Fruit fly (Drosophila melanogaster): Measurements from ENCODE around the gene CG34253.

Gene CG34253

DNA sequence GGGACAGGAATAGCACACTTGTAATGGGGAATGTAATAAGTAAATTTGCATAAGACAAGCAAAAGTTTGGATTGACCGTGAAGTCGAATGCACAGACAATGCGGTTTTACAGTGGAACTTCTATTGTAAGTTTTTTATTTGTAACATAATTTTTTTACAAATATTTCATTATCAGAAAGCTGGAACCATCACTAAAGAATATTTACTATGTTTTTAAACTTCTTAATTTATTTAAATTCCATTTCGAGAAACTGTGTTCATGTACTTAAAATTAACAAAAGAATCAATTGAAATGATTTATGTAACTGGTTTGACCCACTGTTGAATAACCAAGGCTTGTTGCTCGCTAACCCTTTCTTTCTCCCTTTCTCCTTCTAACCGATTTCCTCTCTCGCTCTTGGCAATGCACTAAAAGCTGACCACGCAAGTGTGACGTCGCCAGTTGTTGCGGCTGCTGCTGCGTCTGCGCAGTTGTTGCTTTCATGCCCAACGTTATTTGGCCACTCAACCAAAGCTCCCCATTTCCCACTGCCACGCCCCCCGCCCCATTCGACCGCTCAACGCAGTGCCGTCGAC is 14.4 kb upstream of the CG34253 start:
- no peak for TF ChIP-seq CG7101 (tag; optimal IDR thresholded peaks at IDR 0.05)
- peak; percentile 1 for TF ChIP-seq bab1 (GFP tag; optimal IDR thresholded peaks at IDR 0.05)
- no peak for TF ChIP-seq CG33017 (tag; optimal IDR thresholded peaks at IDR 0.05)
- peak; percentile 74 for TF ChIP-seq tj (GFP tag; optimal IDR thresholded peaks at IDR 0.05)
- no peak for TF ChIP-seq cic (GFP tag; optimal IDR thresholded peaks at IDR 0.05)

DNA sequence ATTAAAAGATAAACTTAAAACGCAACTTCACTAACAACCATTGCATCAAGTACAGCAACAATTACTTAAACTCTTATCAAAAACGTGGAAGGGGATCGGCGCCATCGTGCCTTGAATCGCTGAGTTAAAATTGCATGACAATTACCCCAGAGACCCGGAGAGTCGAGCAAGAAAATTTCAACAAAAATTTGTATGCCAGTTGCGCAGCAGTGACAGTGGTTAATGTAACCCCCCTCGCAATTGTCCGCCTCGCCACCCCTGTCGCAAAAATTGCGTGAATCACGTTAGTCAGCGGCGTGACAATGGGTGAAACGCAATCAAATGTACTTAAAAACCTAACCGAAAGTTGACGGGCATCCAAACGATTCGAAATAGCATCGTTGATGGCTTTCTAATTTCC is 12.6 kb upstream of the CG34253 start:
- TF ChIP-seq CG33017 (tag; optimal IDR thresholded peaks at IDR 0.05) = no peak
- TF ChIP-seq ovo (GFP tag; optimal IDR thresholded peaks at IDR 0.05) = no peak
- no peak for TF ChIP-seq CG7101 (tag; optimal IDR thresholded peaks at IDR 0.05)
- TF ChIP-seq cic (GFP tag; optimal IDR thresholded peaks at IDR 0.05) = no peak
- no peak for TF ChIP-seq CG7045 (GFP tag; optimal IDR thresholded peaks at IDR 0.05)
- no peak for TF ChIP-seq pad (GFP tag; optimal IDR thresholded peaks at IDR 0.05)
- no peak for TF ChIP-seq CG5204 (GFP tag; optimal IDR thresholded peaks at IDR 0.05)
- TF ChIP-seq cnc (optimal IDR thresholded peaks at IDR 0.05) = no peak

DNA sequence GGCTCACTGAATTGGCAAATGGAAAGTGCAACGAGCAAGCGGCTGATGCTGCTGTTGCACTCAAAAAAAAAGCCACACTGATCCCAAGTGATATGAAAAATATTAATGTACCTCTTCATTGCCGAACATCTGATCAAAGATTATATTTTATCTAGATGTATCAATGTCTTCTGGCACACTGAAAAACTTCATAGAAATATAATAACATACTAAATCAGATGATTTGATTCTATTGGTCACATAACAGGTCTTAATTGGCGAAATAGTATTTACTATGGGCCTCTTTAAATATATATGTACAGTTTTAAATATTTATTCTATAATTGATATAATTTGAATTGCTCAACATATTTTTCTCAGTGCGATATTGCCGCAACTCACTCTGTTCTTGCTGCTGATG is 9.6 kb upstream of the CG34253 start:
- no peak for TF ChIP-seq CG5204 (GFP tag; optimal IDR thresholded peaks at IDR 0.05)
- no peak for TF ChIP-seq CG7101 (tag; optimal IDR thresholded peaks at IDR 0.05)
- TF ChIP-seq Hr96 (GFP tag; optimal IDR thresholded peaks at IDR 0.05) = no peak
- no peak for TF ChIP-seq CG1620 (GFP tag; optimal IDR thresholded peaks at IDR 0.05)
- no peak for TF ChIP-seq bab1 (GFP tag; optimal IDR thresholded peaks at IDR 0.05)
- TF ChIP-seq CG11617 (GFP tag; optimal IDR thresholded peaks at IDR 0.05) = no peak
- no peak for TF ChIP-seq CG12768 (GFP tag; optimal IDR thresholded peaks at IDR 0.05)
- TF ChIP-seq CG33017 (tag; optimal IDR thresholded peaks at IDR 0.05) = no peak
- TF ChIP-seq Mnt (GFP tag; optimal IDR thresholded peaks at IDR 0.05) = no peak
- TF ChIP-seq cnc (optimal IDR thresholded peaks at IDR 0.05) = no peak
- no peak for TF ChIP-seq ovo (GFP tag; optimal IDR thresholded peaks at IDR 0.05)
- TF ChIP-seq cic (GFP tag; optimal IDR thresholded peaks at IDR 0.05) = no peak
- TF ChIP-seq toe (GFP tag; optimal IDR thresholded peaks at IDR 0.05) = no peak
- TF ChIP-seq Clk (GFP tag; optimal IDR thresholded peaks at IDR 0.05) = no peak
- TF ChIP-seq CG7045 (GFP tag; optimal IDR thresholded peaks at IDR 0.05) = no peak
- no peak for TF ChIP-seq CG14711 (tag; optimal IDR thresholded peaks at IDR 0.05)

DNA sequence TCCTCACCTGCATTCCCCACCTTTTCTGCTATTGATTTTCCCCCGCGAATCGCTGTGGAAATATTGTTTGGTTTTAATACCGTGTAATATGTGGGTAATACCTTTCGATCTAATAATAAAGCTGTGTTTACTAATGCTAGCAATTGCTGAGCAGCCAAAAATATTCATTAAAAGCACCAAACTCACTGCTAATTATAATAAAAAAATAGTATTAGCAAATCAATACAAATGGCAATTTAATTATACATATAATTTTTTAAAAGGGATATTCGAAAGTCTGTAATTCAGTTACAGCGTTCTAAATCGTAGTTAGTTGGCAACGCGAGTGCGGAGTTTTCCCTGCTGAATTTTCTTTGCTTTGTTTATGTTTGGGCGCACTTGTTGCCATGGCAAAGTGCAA is 6.8 kb upstream of the CG34253 start:
- TF ChIP-seq Hr96 (GFP tag; optimal IDR thresholded peaks at IDR 0.05) (no peak), CG1620 (GFP tag; optimal IDR thresholded peaks at IDR 0.05) (no peak), CG7101 (tag; optimal IDR thresholded peaks at IDR 0.05) (no peak), CG7045 (GFP tag; optimal IDR thresholded peaks at IDR 0.05) (no peak), CG12768 (GFP tag; optimal IDR thresholded peaks at IDR 0.05) (no peak), cic (GFP tag; optimal IDR thresholded peaks at IDR 0.05) (no peak), tj (GFP tag; optimal IDR thresholded peaks at IDR 0.05) (no peak), bab1 (GFP tag; optimal IDR thresholded peaks at IDR 0.05) (no peak), ovo (GFP tag; optimal IDR thresholded peaks at IDR 0.05) (no peak), CG14711 (tag; optimal IDR thresholded peaks at IDR 0.05) (no peak), Clk (GFP tag; optimal IDR thresholded peaks at IDR 0.05) (no peak), Mnt (GFP tag; optimal IDR thresholded peaks at IDR 0.05) (no peak), CG33017 (tag; optimal IDR thresholded peaks at IDR 0.05) (no peak), cnc (optimal IDR thresholded peaks at IDR 0.05) (no peak), CG5204 (GFP tag; optimal IDR thresholded peaks at IDR 0.05) (no peak)

DNA sequence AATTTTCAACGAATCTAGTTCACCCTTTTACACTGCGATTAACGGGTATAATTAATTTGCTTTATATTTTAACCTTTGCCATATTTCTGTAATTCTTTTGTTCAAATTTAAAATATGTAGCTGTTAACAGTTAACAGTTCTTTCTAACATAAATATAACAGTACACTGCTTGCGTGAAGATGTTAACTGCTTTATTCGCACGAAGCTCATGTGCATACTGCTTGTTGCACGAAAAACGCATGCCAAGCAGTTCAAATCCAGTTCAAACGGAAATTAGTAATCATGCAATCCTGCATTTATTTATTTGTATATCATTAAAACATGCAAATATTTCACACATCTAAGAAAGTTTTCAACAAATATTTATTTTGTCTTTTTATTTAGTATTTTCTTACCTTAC is 907 bp upstream of the CG34253 start:
- TF ChIP-seq CG7045 (GFP tag; optimal IDR thresholded peaks at IDR 0.05) (no peak), ovo (GFP tag; optimal IDR thresholded peaks at IDR 0.05) (peak; percentile 21), CG14711 (tag; optimal IDR thresholded peaks at IDR 0.05) (peak; percentile 16), cic (GFP tag; optimal IDR thresholded peaks at IDR 0.05) (no peak), CG1620 (GFP tag; optimal IDR thresholded peaks at IDR 0.05) (no peak), pad (GFP tag; optimal IDR thresholded peaks at IDR 0.05) (no peak), cnc (optimal IDR thresholded peaks at IDR 0.05) (no peak), Mnt (GFP tag; optimal IDR thresholded peaks at IDR 0.05) (no peak), CG33017 (tag; optimal IDR thresholded peaks at IDR 0.05) (no peak), Hr96 (GFP tag; optimal IDR thresholded peaks at IDR 0.05) (no peak), Clk (GFP tag; optimal IDR thresholded peaks at IDR 0.05) (no peak), CG5204 (GFP tag; optimal IDR thresholded peaks at IDR 0.05) (no peak), CG12768 (GFP tag; optimal IDR thresholded peaks at IDR 0.05) (no peak), bab1 (GFP tag; optimal IDR thresholded peaks at IDR 0.05) (no peak), CG7101 (tag; optimal IDR thresholded peaks at IDR 0.05) (no peak), CG11617 (GFP tag; optimal IDR thresholded peaks at IDR 0.05) (no peak), toe (GFP tag; optimal IDR thresholded peaks at IDR 0.05) (peak; percentile 21), Crg-1 (GFP tag; optimal IDR thresholded peaks at IDR 0.05) (no peak), kay (GFP tag; ENCODE audit: borderline replicate concordance) (no peak), tj (GFP tag; optimal IDR thresholded peaks at IDR 0.05) (no peak)

DNA sequence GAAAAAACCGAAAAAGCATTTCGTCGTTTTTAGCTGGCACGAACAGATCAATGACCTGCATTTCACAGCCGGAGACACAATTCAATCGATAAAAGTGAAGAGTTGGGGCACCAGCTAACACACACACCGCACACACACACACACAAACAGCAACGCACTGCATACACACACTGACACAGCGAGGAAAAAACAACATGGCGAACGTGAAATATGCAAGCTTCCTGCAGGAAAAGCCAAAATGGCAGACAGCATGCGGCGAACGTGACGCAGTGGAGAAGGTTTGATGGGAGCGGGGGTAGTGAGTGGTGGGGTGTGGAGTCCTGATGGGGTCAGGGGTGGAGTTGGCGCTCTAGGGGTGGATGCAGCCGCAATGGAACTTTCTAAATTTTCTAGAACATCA is 3.1 kb downstream of the CG34253 start:
- TF ChIP-seq cic (GFP tag; optimal IDR thresholded peaks at IDR 0.05) = no peak
- TF ChIP-seq CG33017 (tag; optimal IDR thresholded peaks at IDR 0.05) = no peak
- no peak for TF ChIP-seq CG12768 (GFP tag; optimal IDR thresholded peaks at IDR 0.05)
- TF ChIP-seq tj (GFP tag; optimal IDR thresholded peaks at IDR 0.05) = no peak
- TF ChIP-seq Hr96 (GFP tag; optimal IDR thresholded peaks at IDR 0.05) = no peak
- no peak for TF ChIP-seq CG14711 (tag; optimal IDR thresholded peaks at IDR 0.05)
- TF ChIP-seq CG5204 (GFP tag; optimal IDR thresholded peaks at IDR 0.05) = no peak
- TF ChIP-seq CG11617 (GFP tag; optimal IDR thresholded peaks at IDR 0.05) = no peak
- TF ChIP-seq CG7045 (GFP tag; optimal IDR thresholded peaks at IDR 0.05) = no peak
- no peak for TF ChIP-seq cnc (optimal IDR thresholded peaks at IDR 0.05)
- TF ChIP-seq bab1 (GFP tag; optimal IDR thresholded peaks at IDR 0.05) = no peak
- no peak for TF ChIP-seq CG1620 (GFP tag; optimal IDR thresholded peaks at IDR 0.05)
- TF ChIP-seq CG7101 (tag; optimal IDR thresholded peaks at IDR 0.05) = no peak
- TF ChIP-seq pad (GFP tag; optimal IDR thresholded peaks at IDR 0.05) = no peak

Measured in whole organism, adult.